Worm (Caenorhabditis elegans): ENCODE measurements around the gene srbc-58.

DNA sequence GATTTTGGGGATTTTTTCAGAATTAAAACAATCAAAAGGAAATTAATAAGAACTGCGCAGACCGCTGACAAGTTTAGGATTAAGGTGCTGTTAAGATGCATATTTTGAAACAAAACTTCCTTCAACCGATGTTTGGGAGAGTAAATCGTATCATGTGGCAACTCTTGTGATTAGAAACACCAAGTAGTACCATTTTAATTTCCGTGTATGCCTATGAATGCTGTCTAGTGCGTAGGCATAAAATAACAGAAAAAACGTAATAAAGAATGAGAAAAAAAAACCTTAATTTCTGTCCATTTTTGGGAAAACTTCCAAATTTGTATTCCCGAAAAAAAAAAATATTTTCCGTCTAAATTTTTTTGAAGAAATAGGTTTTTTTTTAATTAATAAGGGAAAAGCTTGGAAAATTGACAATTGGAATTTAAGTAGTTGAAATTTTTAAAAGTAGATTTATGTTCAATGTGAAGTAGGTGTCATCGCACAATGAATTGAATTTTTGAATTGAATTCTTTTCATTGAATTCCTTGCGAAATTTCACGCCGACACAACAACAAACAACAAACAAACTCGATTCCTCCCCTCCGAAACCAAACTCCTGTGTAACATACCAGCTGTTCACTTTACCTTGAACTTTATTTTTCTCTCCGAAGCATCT is 22.0 kb upstream of the srbc-58 start, which contains the start of the genes str-262 and srp-1:
- TF ChIP-seq him-1 (tag; optimal IDR thresholded peaks at IDR 0.05) (no peak), W03F9.2 (tag; optimal IDR thresholded peaks at IDR 0.05) (no peak), dao-5 (tag; optimal IDR thresholded peaks at IDR 0.05) (no peak)

All from whole organism, L4/young adult.